Worm (Caenorhabditis elegans) whole organism, L2 larva: ENCODE measurements around the gene C14C10.10.
A peak's percentile ranks its signal among the peaks of the same experiment; 100 is the strongest.

Experiments
- C34F6.9 ChIP-seq: fragments of 150-350 bp; optimal IDR thresholded peaks from 2 replicates; lab custom pipeline; 2014; ENCODE audit warnings: missing biosample characterization, missing genetic modification characterization
- F13H6.1 ChIP-seq: sonication (generic microtip); optimal IDR thresholded peaks from 2 replicates; lab custom pipeline; 2016; ENCODE audit warnings: missing genetic modification characterization, missing compliant biosample characterization
- R02D3.7 ChIP-seq: fragments of 150-350 bp; optimal IDR thresholded peaks from 2 replicates; lab custom pipeline; 2014; ENCODE audit warnings: missing biosample characterization, missing genetic modification characterization
- Y55F3AM.14 ChIP-seq: fragments of 200-800 bp; sonication (Bioruptor generic); optimal IDR thresholded peaks from 2 replicates; lab custom pipeline; 2018; ENCODE audit warnings: mild to moderate bottlenecking, missing genetic modification characterization, missing compliant biosample characterization
- ZK546.5 ChIP-seq: sonication (generic microtip); optimal IDR thresholded peaks from 2 replicates; lab custom pipeline; 2017; ENCODE audit warnings: missing biosample characterization, missing genetic modification characterization
- alr-1 ChIP-seq: fragments of 150-350 bp; optimal IDR thresholded peaks from 2 replicates; lab custom pipeline; 2014; ENCODE audit warnings: missing biosample characterization, missing genetic modification characterization
- aly-2 ChIP-seq: fragments of 150-350 bp; optimal IDR thresholded peaks from 2 replicates; lab custom pipeline; 2014; ENCODE audit warnings: missing biosample characterization, missing genetic modification characterization
- ama-1 ChIP-seq: fragments of 150-350 bp; optimal IDR thresholded peaks from 2 replicates; lab custom pipeline; 2018; ENCODE audit warnings: inconsistent platforms
- ceh-16 ChIP-seq: fragments of 150-350 bp; optimal IDR thresholded peaks from 2 replicates; lab custom pipeline; 2014; ENCODE audit warnings: missing biosample characterization, missing genetic modification characterization
- crh-2 ChIP-seq: sonication (generic microtip); optimal IDR thresholded peaks from 2 replicates; lab custom pipeline; 2017; ENCODE audit warnings: missing biosample characterization, missing genetic modification characterization
- dmd-4 ChIP-seq: sonication (generic microtip); optimal IDR thresholded peaks from 2 replicates; lab custom pipeline; 2017; ENCODE audit warnings: missing biosample characterization, missing genetic modification characterization
- egl-27 ChIP-seq: sonication (generic microtip); optimal IDR thresholded peaks from 3 replicates; lab custom pipeline; 2017; ENCODE audit warnings: missing biosample characterization, missing genetic modification reagents, missing genetic modification characterization
- elt-1 ChIP-seq: fragments of 150-350 bp; optimal IDR thresholded peaks from 2 replicates; lab custom pipeline; 2014; ENCODE audit warnings: missing biosample characterization, missing genetic modification characterization
- elt-3 ChIP-seq: sonication (generic microtip); optimal IDR thresholded peaks from 2 replicates; lab custom pipeline; 2017; ENCODE audit warnings: missing biosample characterization, missing genetic modification characterization
- gmeb-1 ChIP-seq: fragments of 150-350 bp; optimal IDR thresholded peaks from 2 replicates; lab custom pipeline; 2014; ENCODE audit warnings: missing biosample characterization, missing genetic modification characterization
- lin-11 ChIP-seq: fragments of 150-350 bp; sonication (generic microtip); optimal IDR thresholded peaks from 2 replicates; lab custom pipeline; 2014; ENCODE audit warnings: missing biosample characterization, missing genetic modification characterization, inconsistent platforms, mixed read lengths
- lin-39 ChIP-seq: fragments of 150-350 bp; optimal IDR thresholded peaks from 2 replicates; lab custom pipeline; 2014; ENCODE audit warnings: missing biosample characterization, missing genetic modification reagents, missing genetic modification characterization
- lsy-2 ChIP-seq, 2 experiments: fragments of 150-350 bp in 1 of 2; sonication (generic microtip) in 1 of 2; optimal IDR thresholded peaks; 2 replicates each; lab custom pipeline; 2014 to 2017; ENCODE audit warnings: missing biosample characterization in 2 of 2, missing genetic modification characterization in 2 of 2
- mab-5 ChIP-seq: fragments of 150-350 bp; optimal IDR thresholded peaks from 2 replicates; lab custom pipeline; 2014; ENCODE audit warnings: missing biosample characterization, missing genetic modification characterization
- mbf-1 ChIP-seq: sonication (generic microtip); optimal IDR thresholded peaks from 2 replicates; lab custom pipeline; 2017; ENCODE audit warnings: missing biosample characterization, missing genetic modification characterization
- nhr-10 ChIP-seq: sonication (generic microtip); optimal IDR thresholded peaks from 2 replicates; lab custom pipeline; 2017; ENCODE audit warnings: missing biosample characterization, missing genetic modification characterization
- nhr-11 ChIP-seq: fragments of 150-350 bp; optimal IDR thresholded peaks from 2 replicates; lab custom pipeline; 2014; ENCODE audit warnings: missing biosample characterization, missing genetic modification characterization
- nhr-21 ChIP-seq: fragments of 150-350 bp; optimal IDR thresholded peaks from 2 replicates; lab custom pipeline; 2014; ENCODE audit warnings: missing biosample characterization, missing genetic modification characterization
- nhr-23 ChIP-seq: fragments of 150-350 bp; optimal IDR thresholded peaks from 2 replicates; lab custom pipeline; 2014; ENCODE audit warnings: missing biosample characterization, missing genetic modification reagents, missing genetic modification characterization
- nhr-25 ChIP-seq: fragments of 150-350 bp; sonication (generic microtip); optimal IDR thresholded peaks from 3 replicates; lab custom pipeline; 2014; ENCODE audit warnings: missing biosample characterization, missing genetic modification characterization
- nhr-77 ChIP-seq: fragments of 150-350 bp; optimal IDR thresholded peaks from 2 replicates; lab custom pipeline; 2014; ENCODE audit warnings: missing biosample characterization, missing genetic modification characterization
- sem-4 ChIP-seq: fragments of 150-350 bp; optimal IDR thresholded peaks from 2 replicates; lab custom pipeline; 2014; ENCODE audit warnings: missing biosample characterization, missing genetic modification reagents, missing genetic modification characterization
- sma-3 ChIP-seq: sonication (generic microtip); optimal IDR thresholded peaks from 2 replicates; lab custom pipeline; 2016; ENCODE audit warnings: missing genetic modification reagents, missing genetic modification characterization, missing compliant biosample characterization
- sma-9 ChIP-seq, 2 experiments: fragments of 150-350 bp in 1 of 2; sonication (generic microtip) in 1 of 2; optimal IDR thresholded peaks; 2 replicates each; lab custom pipeline; 2014 to 2016; ENCODE audit warnings: missing genetic modification characterization in 2 of 2, mild to moderate bottlenecking in 1 of 2, missing biosample characterization in 1 of 2, missing compliant biosample characterization in 1 of 2, missing genetic modification reagents in 1 of 2, moderate library complexity in 1 of 2
- unc-39 ChIP-seq: fragments of 150-350 bp; optimal IDR thresholded peaks from 2 replicates; lab custom pipeline; 2014; ENCODE audit warnings: missing biosample characterization, missing genetic modification characterization
- unc-55 ChIP-seq: fragments of 150-350 bp; sonication (generic microtip); optimal IDR thresholded peaks from 3 replicates; lab custom pipeline; 2014; ENCODE audit warnings: missing biosample characterization, missing genetic modification reagents, missing genetic modification characterization
- zag-1 ChIP-seq: fragments of 150-350 bp; optimal IDR thresholded peaks from 2 replicates; lab custom pipeline; 2014; ENCODE audit warnings: missing biosample characterization, missing genetic modification characterization
- ztf-1 ChIP-seq: fragments of 200-800 bp; sonication (Bioruptor generic); conservative IDR thresholded peaks from 2 replicates; pipeline ENCODE4 v1.3.6; 2022; ENCODE audit warnings: missing genetic modification characterization, missing compliant biosample characterization
- ztf-4 ChIP-seq: fragments of 150-350 bp; optimal IDR thresholded peaks from 2 replicates; lab custom pipeline; 2014; ENCODE audit warnings: missing biosample characterization, missing genetic modification characterization

C14C10.10 gene

ce11 chrV:12570271-12570670, 28.7 kb downstream of the C14C10.10 start:
- TF ChIP-seq ztf-4 (tag; lab: Kevin White, UChicago) (no peak), sem-4 (tag; lab: Kevin White, UChicago) (no peak), mab-5 (tag; lab: Kevin White, UChicago) (no peak), F13H6.1 (no peak), zag-1 (no peak), lsy-2 (tag; optimal IDR thresholded peaks at IDR 0.05; lab: Kevin White, UChicago) (no peak), egl-27 (tag; lab: Kevin White, UChicago) (no peak), ama-1 (lab: Kevin White, UChicago) (no peak), Y55F3AM.14 (GFP tag; lab: Kevin White, UChicago) (no peak), gmeb-1 (no peak), lin-39 (tag; lab: Kevin White, UChicago) (no peak), aly-2 (tag; lab: Kevin White, UChicago) (no peak), crh-2 (tag; lab: Kevin White, UChicago) (no peak), nhr-23 (tag; lab: Kevin White, UChicago) (no peak), unc-39 (tag; lab: Kevin White, UChicago) (no peak)

- no peak for TF ChIP-seq sma-9 (GFP tag; optimal IDR thresholded peaks at IDR 0.05; lab: Kevin White, UChicago)
- TF ChIP-seq sma-9 (tag; optimal IDR thresholded peaks at IDR 0.05; lab: Kevin White, UChicago), result no peak
- no peak for TF ChIP-seq Y55F3AM.14 (GFP tag; lab: Kevin White, UChicago)
- TF ChIP-seq ztf-4 (tag; lab: Kevin White, UChicago), result no peak
- TF ChIP-seq C34F6.9 (tag; lab: Kevin White, UChicago), result no peak
- TF ChIP-seq ZK546.5 (tag; lab: Kevin White, UChicago), result no peak
- no peak for TF ChIP-seq sma-3 (GFP tag; lab: Kevin White, UChicago)
- no peak for TF ChIP-seq elt-1 (tag; lab: Kevin White, UChicago)
- no peak for TF ChIP-seq lin-39 (tag; lab: Kevin White, UChicago)
- no peak for TF ChIP-seq ztf-1 (GFP tag; lab: Robert Waterston, UW)
- no peak for TF ChIP-seq nhr-11 (tag; lab: Kevin White, UChicago)
- TF ChIP-seq alr-1, result no peak
- no peak for TF ChIP-seq dmd-4 (tag; lab: Kevin White, UChicago)
- no peak for TF ChIP-seq ceh-16 (tag; lab: Kevin White, UChicago)
- no peak for TF ChIP-seq mbf-1 (tag; lab: Kevin White, UChicago)
- TF ChIP-seq egl-27 (tag; lab: Kevin White, UChicago), result no peak
- no peak for TF ChIP-seq nhr-21 (tag; lab: Kevin White, UChicago)
- TF ChIP-seq nhr-10 (tag; lab: Kevin White, UChicago), result no peak
- no peak for TF ChIP-seq unc-55 (GFP tag; lab: Kevin White, UChicago)
- TF ChIP-seq R02D3.7 (tag; lab: Kevin White, UChicago), result no peak
- TF ChIP-seq nhr-25, result no peak
These were observed 31.1 kb downstream of the C14C10.10 start, which contains the start of gene E02A10.4 for ce11 chrV:12567850-12568249. Gene E02A10.4, minus strand, starts transcription at chrV:12567950.

- no peak for TF ChIP-seq elt-3 (tag; lab: Kevin White, UChicago)
- no peak for TF ChIP-seq ZK546.5 (tag; lab: Kevin White, UChicago)
- TF ChIP-seq unc-39 (tag; lab: Kevin White, UChicago), result no peak
- TF ChIP-seq ztf-4 (tag; lab: Kevin White, UChicago), result no peak
- TF ChIP-seq nhr-25, result no peak
- no peak for TF ChIP-seq nhr-77
- no peak for TF ChIP-seq nhr-23 (tag; lab: Kevin White, UChicago)
- no peak for TF ChIP-seq ama-1 (lab: Kevin White, UChicago)
- TF ChIP-seq lin-11, result no peak
- TF ChIP-seq C34F6.9 (tag; lab: Kevin White, UChicago), result no peak
- no peak for TF ChIP-seq ztf-1 (GFP tag; lab: Robert Waterston, UW)
These were observed 31.6 kb downstream of the C14C10.10 start for ce11 chrV:12567312-12567711.

DNA sequence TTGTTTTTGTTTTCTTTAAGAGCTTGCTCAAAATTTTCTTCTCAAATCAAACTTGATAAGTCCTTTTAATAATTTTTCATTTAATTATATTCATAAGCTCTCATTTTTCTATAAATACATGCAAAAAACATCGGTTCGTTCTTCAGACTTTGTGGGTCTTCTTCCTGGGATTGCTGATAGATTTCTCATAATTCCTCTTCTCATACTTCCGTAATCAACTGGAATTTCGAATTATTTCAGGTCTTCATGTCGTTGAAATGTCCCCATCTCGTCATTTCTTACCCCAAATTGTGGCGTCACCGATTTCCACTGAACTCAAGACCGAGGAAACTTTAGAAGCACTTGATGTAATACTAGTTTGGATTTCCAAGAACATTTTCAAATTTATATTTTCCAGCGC, 34.0 kb downstream of the C14C10.10 start:
- TF ChIP-seq nhr-21 (tag; lab: Kevin White, UChicago), result no peak
- TF ChIP-seq unc-55 (GFP tag; lab: Kevin White, UChicago), result no peak
- TF ChIP-seq mab-5 (tag; lab: Kevin White, UChicago), result no peak
- TF ChIP-seq sem-4 (tag; lab: Kevin White, UChicago), result no peak
- no peak for TF ChIP-seq nhr-23 (tag; lab: Kevin White, UChicago)
- no peak for TF ChIP-seq elt-1 (tag; lab: Kevin White, UChicago)
- no peak for TF ChIP-seq dmd-4 (tag; lab: Kevin White, UChicago)
- peak; percentile 9 for TF ChIP-seq sma-9 (GFP tag; optimal IDR thresholded peaks at IDR 0.05; lab: Kevin White, UChicago)
- no peak for TF ChIP-seq sma-9 (tag; optimal IDR thresholded peaks at IDR 0.05; lab: Kevin White, UChicago)
- TF ChIP-seq, all 48 proteins: peak for 1
